Worm (Caenorhabditis elegans): ENCODE results near the gene C09G9.8.
A peak's percentile ranks its signal among the peaks of the same experiment; 100 is the strongest.

C09G9.8 gene

DNA sequence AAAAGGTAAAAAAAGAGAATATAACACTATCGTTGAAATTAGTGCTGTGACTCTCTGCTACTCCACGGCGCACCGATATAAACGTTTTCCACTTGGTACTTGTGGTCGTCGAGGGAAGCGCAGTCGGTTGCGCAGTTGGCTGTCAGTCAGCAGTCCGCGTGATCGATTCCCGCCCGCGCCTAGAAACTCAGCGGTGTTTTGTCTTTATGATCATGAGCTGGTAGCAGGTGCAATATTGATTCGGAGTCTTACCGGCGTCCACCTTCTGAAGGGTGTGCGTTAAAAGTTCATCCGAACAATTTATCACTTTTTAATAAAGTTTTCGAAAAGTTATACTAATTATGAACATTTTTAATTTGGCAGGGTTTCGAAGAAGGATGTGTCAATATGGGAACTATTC lies 45.8 kb downstream of the C09G9.8 start (continued):
- peak; percentile 72 for TF ChIP-seq lin-14 (GFP tag; optimal IDR thresholded peaks at IDR 0.05)
- TF ChIP-seq zip-4 (GFP tag; optimal IDR thresholded peaks at IDR 0.05): peak; percentile 13
- TF ChIP-seq nhr-20 (tag; optimal IDR thresholded peaks at IDR 0.05): peak; percentile 79
- TF ChIP-seq Y116A8C.19 (tag; optimal IDR thresholded peaks at IDR 0.05; ENCODE audit: borderline replicate concordance): no peak
- no peak for TF ChIP-seq nhr-237 (tag; optimal IDR thresholded peaks at IDR 0.05)
- TF ChIP-seq C04F5.9 (tag; optimal IDR thresholded peaks at IDR 0.05): peak; percentile 29
- peak; percentile 81 for TF ChIP-seq nhr-85 (tag)
- peak; percentile 77 for TF ChIP-seq swsn-7 (tag; optimal IDR thresholded peaks at IDR 0.05)
- no peak for TF ChIP-seq pqm-1 (tag; optimal IDR thresholded peaks at IDR 0.05)
- peak in 2 of 3 experiments; percentile 53 to 55 for TF ChIP-seq dpl-1 (GFP tag; optimal IDR thresholded peaks at IDR 0.05)
- TF ChIP-seq nhr-47 (tag; optimal IDR thresholded peaks at IDR 0.05): peak; percentile 85
- peak; percentile 2 for TF ChIP-seq F16B12.6 (tag; optimal IDR thresholded peaks at IDR 0.05)
- peak; percentile 41 for TF ChIP-seq snpc-4 (tag; optimal IDR thresholded peaks at IDR 0.05)
- no peak for TF ChIP-seq fkh-4 (tag; optimal IDR thresholded peaks at IDR 0.05; ENCODE audit: borderline replicate concordance)
- TF ChIP-seq C16A3.4 (tag; optimal IDR thresholded peaks at IDR 0.05): peak; percentile 76
- TF ChIP-seq rnt-1 (tag; optimal IDR thresholded peaks at IDR 0.05): peak; percentile 84
- TF ChIP-seq efl-3 (GFP tag; optimal IDR thresholded peaks at IDR 0.05): peak; percentile 24
- no peak for TF ChIP-seq nhr-28 (tag; optimal IDR thresholded peaks at IDR 0.05)
- TF ChIP-seq pax-3 (tag; optimal IDR thresholded peaks at IDR 0.05): peak; percentile 66
- no peak for TF ChIP-seq ces-1 (GFP tag; optimal IDR thresholded peaks at IDR 0.05)
- TF ChIP-seq mef-2 (tag; optimal IDR thresholded peaks at IDR 0.05): no peak
- peak; percentile 64 for TF ChIP-seq fos-1 (tag; optimal IDR thresholded peaks at IDR 0.05)
- TF ChIP-seq hpl-2 (GFP tag; optimal IDR thresholded peaks at IDR 0.05): peak; percentile 52
- TF ChIP-seq ceh-8 (GFP tag; optimal IDR thresholded peaks at IDR 0.05): peak; percentile 60
- TF ChIP-seq skn-1 (tag; optimal IDR thresholded peaks at IDR 0.05): peak; percentile 71
- TF ChIP-seq jun-1 (tag; optimal IDR thresholded peaks at IDR 0.05): peak; percentile 61
- TF ChIP-seq isw-1 (GFP tag; IDR thresholded peaks at IDR 0.05): no peak; the same call in 1 of the 2 replicates
- TF ChIP-seq nhr-12 (tag; optimal IDR thresholded peaks at IDR 0.05): no peak
- TF ChIP-seq blmp-1 (tag; optimal IDR thresholded peaks at IDR 0.05): no peak
- TF ChIP-seq hlh-4 (tag; optimal IDR thresholded peaks at IDR 0.05): no peak
- no peak for TF ChIP-seq lin-15B (tag; optimal IDR thresholded peaks at IDR 0.05)
- no peak for TF ChIP-seq zag-1 (tag; optimal IDR thresholded peaks at IDR 0.05)

DNA sequence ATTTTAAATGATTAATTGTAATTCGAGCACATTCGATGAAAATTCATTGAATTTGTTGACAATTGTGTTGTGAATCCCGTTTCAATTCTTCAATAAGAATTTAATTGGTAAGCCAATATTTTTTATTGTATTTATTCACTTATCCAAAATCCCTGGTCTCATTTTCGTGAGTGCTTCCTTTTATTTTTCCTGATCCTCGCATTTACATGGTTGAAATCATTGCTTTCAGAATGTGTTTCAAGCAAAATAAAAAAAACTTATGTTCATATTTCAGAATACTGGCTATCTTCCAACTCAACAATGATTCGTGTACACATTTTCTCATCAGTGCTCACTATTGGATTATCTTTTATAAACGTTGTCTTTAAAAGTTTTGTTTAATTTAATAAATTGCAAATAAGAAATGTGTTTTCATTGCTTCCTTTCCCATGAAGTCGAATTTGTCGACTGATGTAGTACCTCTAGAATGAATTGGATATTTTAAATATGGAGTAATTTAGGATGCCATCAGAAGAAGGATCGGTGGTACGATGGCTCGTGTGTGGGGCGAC lies 48.7 kb downstream of the C09G9.8 start, which contains the start of the genes D1046.18 and slc-25A26:
Gene D1046.18, plus strand, starts transcription at position 301 of the 551 bp plus-strand sequence.
Gene slc-25A26, plus strand, starts transcription at position 501 of the 551 bp plus-strand sequence.
- TF ChIP-seq hpl-2 (GFP tag; optimal IDR thresholded peaks at IDR 0.05): no peak
- no peak for TF ChIP-seq unc-86 (tag; optimal IDR thresholded peaks at IDR 0.05)
- TF ChIP-seq efl-1 (optimal IDR thresholded peaks at IDR 0.05): no peak
- no peak for TF ChIP-seq efl-1 (GFP tag; optimal IDR thresholded peaks at IDR 0.05 in 1 of 2)
- no peak for TF ChIP-seq swsn-7 (tag; optimal IDR thresholded peaks at IDR 0.05)
- TF ChIP-seq unc-98 (GFP tag; IDR thresholded peaks at IDR 0.05): no peak
- TF ChIP-seq nhr-28 (tag; optimal IDR thresholded peaks at IDR 0.05): no peak
- TF ChIP-seq lin-39 (tag; optimal IDR thresholded peaks at IDR 0.05): no peak
- TF ChIP-seq fkh-4 (tag; optimal IDR thresholded peaks at IDR 0.05; ENCODE audit: borderline replicate concordance): no peak
- TF ChIP-seq C04F5.9 (tag; optimal IDR thresholded peaks at IDR 0.05): no peak
- no peak for TF ChIP-seq ceh-90 (tag; optimal IDR thresholded peaks at IDR 0.05)
- TF ChIP-seq ets-5 (GFP tag; IDR thresholded peaks at IDR 0.05): no peak

All from whole organism, L1 larva.